Fruit fly (Drosophila melanogaster) Kc167 (cell line): ENCODE results near the gene CG7294.

Experiments used
- Myc ChIP-seq: fragments of >200 bp; optimal IDR thresholded peaks from 2 replicates; lab custom pipeline; 2017; ENCODE audit warnings: missing external identifiers
- Sin3A ChIP-seq: fragments of >200 bp; optimal IDR thresholded peaks from 2 replicates; lab custom pipeline; 2018; ENCODE audit warnings: missing external identifiers
- h ChIP-seq: fragments of >200 bp; optimal IDR thresholded peaks from 3 replicates; lab custom pipeline; 2018; ENCODE audit warnings: missing external identifiers
- insv ChIP-seq: fragments of >200 bp; optimal IDR thresholded peaks from 3 replicates; lab custom pipeline; 2018; ENCODE audit warnings: missing external identifiers
- psq ChIP-seq: fragments of >200 bp; optimal IDR thresholded peaks from 2 replicates; lab custom pipeline; 2017; ENCODE audit warnings: missing external identifiers
- ttk ChIP-seq: sonication (Bioruptor generic); optimal IDR thresholded peaks from 2 replicates; lab custom pipeline; 2017; ENCODE audit warnings: missing external identifiers

CG7294 gene

dm6 chr2L:10706267-10706666 is 17.2 kb upstream of the CG7294 start:
- TF ChIP-seq Myc (lab: Kevin White, UChicago) (no peak), ttk (lab: Kevin White, UChicago) (no peak), h (lab: Kevin White, UChicago) (no peak), psq (no peak), Sin3A (lab: Kevin White, UChicago) (no peak), insv (no peak)

- TF ChIP-seq ttk (lab: Kevin White, UChicago) = no peak
- no peak for TF ChIP-seq psq
- TF ChIP-seq h (lab: Kevin White, UChicago) = no peak
- TF ChIP-seq insv = no peak
- TF ChIP-seq Sin3A (lab: Kevin White, UChicago) = no peak
- TF ChIP-seq Myc (lab: Kevin White, UChicago) = no peak
Observed at dm6 chr2L:10704425-10704824, 15.4 kb upstream of the CG7294 start.

- no peak for TF ChIP-seq insv
- TF ChIP-seq Myc (lab: Kevin White, UChicago) = no peak
- TF ChIP-seq ttk (lab: Kevin White, UChicago) = no peak
- TF ChIP-seq psq = no peak
- no peak for TF ChIP-seq Sin3A (lab: Kevin White, UChicago)
- no peak for TF ChIP-seq h (lab: Kevin White, UChicago)
Observed at dm6 chr2L:10703281-10703680, 14.2 kb upstream of the CG7294 start, which contains the start of gene CG6415. Gene CG6415, plus strand, starts transcription at chr2L:10703621.

dm6 chr2L:10701499-10702062 is 12.5 kb upstream of the CG7294 start, which contains the start of gene Lip1:
Gene Lip1, minus strand, starts transcription at chr2L:10701544.
- TF ChIP-seq h (lab: Kevin White, UChicago) (no peak), Myc (lab: Kevin White, UChicago) (no peak), Sin3A (lab: Kevin White, UChicago) (no peak), psq (no peak), insv (no peak), ttk (lab: Kevin White, UChicago) (no peak)

- no peak for TF ChIP-seq h (lab: Kevin White, UChicago)
Observed at dm6 chr2L:10697992-10698391, 8.9 kb upstream of the CG7294 start, which contains the start of gene CG7300. Gene CG7300, minus strand, starts transcription at chr2L:10698043.

- TF ChIP-seq Sin3A (lab: Kevin White, UChicago) = no peak
Observed at dm6 chr2L:10694053-10694618, 5.1 kb upstream of the CG7294 start, which contains the start of gene CG17108. Gene CG17108, minus strand, starts transcription at chr2L:10694103.

- no peak for TF ChIP-seq Sin3A (lab: Kevin White, UChicago)
- no peak for TF ChIP-seq h (lab: Kevin White, UChicago)
Observed at dm6 chr2L:10693018-10693417, 3.9 kb upstream of the CG7294 start.

- TF ChIP-seq psq (no peak), h (lab: Kevin White, UChicago) (no peak), ttk (lab: Kevin White, UChicago) (no peak), Myc (lab: Kevin White, UChicago) (no peak)
Observed at dm6 chr2L:10688764-10689163, 307 bp downstream of the CG7294 start.

- no peak for TF ChIP-seq Myc (lab: Kevin White, UChicago)
- TF ChIP-seq Sin3A (lab: Kevin White, UChicago) = no peak
- TF ChIP-seq psq = no peak
- no peak for TF ChIP-seq ttk (lab: Kevin White, UChicago)
Observed at dm6 chr2L:10687794-10688185, 1.3 kb downstream of the CG7294 start.

- TF ChIP-seq Myc (lab: Kevin White, UChicago) (no peak), ttk (lab: Kevin White, UChicago) (no peak), Sin3A (lab: Kevin White, UChicago) (no peak), insv (no peak), h (lab: Kevin White, UChicago) (no peak), psq (no peak)
Observed at dm6 chr2L:10687009-10687793, 1.9 kb downstream of the CG7294 start, which contains the start of gene CG7296. Gene CG7296, minus strand, starts transcription at chr2L:10687066.

dm6 chr2L:10685666-10686065 is 3.4 kb downstream of the CG7294 start:
- TF ChIP-seq h (lab: Kevin White, UChicago) (no peak), Myc (lab: Kevin White, UChicago) (no peak), insv (no peak), psq (no peak), Sin3A (lab: Kevin White, UChicago) (no peak), ttk (lab: Kevin White, UChicago) (no peak)

- TF ChIP-seq insv (no peak), ttk (lab: Kevin White, UChicago) (no peak), Myc (lab: Kevin White, UChicago) (no peak), psq (no peak), h (lab: Kevin White, UChicago) (no peak), Sin3A (lab: Kevin White, UChicago) (no peak)
Observed at dm6 chr2L:10684309-10684708, 4.8 kb downstream of the CG7294 start, which contains the start of gene CG7299. Gene CG7299, minus strand, starts transcription at chr2L:10684409.
